Fruit fly (Drosophila melanogaster): ENCODE data around the gene CG5880.
A peak's percentile ranks its signal among the peaks of the same experiment; 100 is the strongest.

CG5880 gene

dm6 chr3R:27152129-27152968, 35.8 kb downstream of the CG5880 start (continued):
- TF ChIP-seq Dp (GFP tag; optimal IDR thresholded peaks at IDR 0.05) (no peak), PHDP (tag; optimal IDR thresholded peaks at IDR 0.05) (peak; percentile 70), pnt (GFP tag; optimal IDR thresholded peaks at IDR 0.05) (no peak), CG12236 (GFP tag; optimal IDR thresholded peaks at IDR 0.05) (no peak), Mad (GFP tag; optimal IDR thresholded peaks at IDR 0.05) (no peak), CG11456 (GFP tag; IDR thresholded peaks at IDR 0.05) (no peak), Med (GFP tag) (peak; percentile 91), Asciz (GFP tag; optimal IDR thresholded peaks at IDR 0.05) (peak; percentile 33), Dip3 (GFP tag; optimal IDR thresholded peaks at IDR 0.05) (peak; percentile 45), gcm (GFP tag; optimal IDR thresholded peaks at IDR 0.05) (peak; percentile 5), CG6683 (GFP tag; optimal IDR thresholded peaks at IDR 0.05) (no peak), ewg (GFP tag; optimal IDR thresholded peaks at IDR 0.05) (peak; percentile 31), CG15479 (GFP tag; optimal IDR thresholded peaks at IDR 0.05) (no peak), CG17612 (GFP tag; IDR thresholded peaks at IDR 0.05) (no peak), H15 (GFP tag; IDR thresholded peaks at IDR 0.05) (no peak), peb (GFP tag; IDR thresholded peaks at IDR 0.05) (no peak), CG34422 (GFP tag; IDR thresholded peaks at IDR 0.05) (no peak), slou (GFP tag; optimal IDR thresholded peaks at IDR 0.05) (no peak), Jarid2 (GFP tag; optimal IDR thresholded peaks at IDR 0.05) (no peak), CG2116 (GFP tag; optimal IDR thresholded peaks at IDR 0.05) (no peak), ham (GFP tag; IDR thresholded peaks at IDR 0.05) (no peak), corto (GFP tag; optimal IDR thresholded peaks at IDR 0.05) (no peak), CG15269 (tag; optimal IDR thresholded peaks at IDR 0.05) (peak; percentile 65), CG13424 (tag; optimal IDR thresholded peaks at IDR 0.05) (peak; percentile 62), TFAM (GFP tag; optimal IDR thresholded peaks at IDR 0.05) (no peak), bsh (GFP tag; optimal IDR thresholded peaks at IDR 0.05) (peak in 1 of 2 experiments; percentile 63), CG18619 (GFP tag; optimal IDR thresholded peaks at IDR 0.05) (peak; percentile 55), stc (GFP tag; IDR thresholded peaks at IDR 0.05) (0 out of 2 replicates have a peak, but pooled peaks have one; percentile 28), ATbp (GFP tag; optimal IDR thresholded peaks at IDR 0.05) (peak; percentile 32), CG17568 (GFP tag; optimal IDR thresholded peaks at IDR 0.05) (peak; percentile 9), Side (GFP tag; optimal IDR thresholded peaks at IDR 0.05) (no peak), maf-S (GFP tag; optimal IDR thresholded peaks at IDR 0.05) (no peak), sisA (GFP tag; IDR thresholded peaks at IDR 0.05) (0 out of 2 replicates have a peak, but pooled peaks have one; percentile 43), pfk (GFP tag; optimal IDR thresholded peaks at IDR 0.05) (no peak), Ssrp (tag; optimal IDR thresholded peaks at IDR 0.05) (peak; percentile 28), CG17912 (GFP tag; optimal IDR thresholded peaks at IDR 0.05) (no peak), dmrt11E (tag; optimal IDR thresholded peaks at IDR 0.05) (no peak), CG2202 (tag; optimal IDR thresholded peaks at IDR 0.05) (no peak), lola (GFP tag; optimal IDR thresholded peaks at IDR 0.05) (peak in 1 of 3 experiments; percentile 11), hb (GFP tag; IDR thresholded peaks at IDR 0.05; ENCODE audit: partially characterized antibody) (no peak), HLH4C (GFP tag; IDR thresholded peaks at IDR 0.05; ENCODE audit: partially characterized antibody) (no peak), chn (GFP tag; optimal IDR thresholded peaks at IDR 0.05) (no peak), Tbp (GFP tag; optimal IDR thresholded peaks at IDR 0.05) (no peak), Dip2 (GFP tag; IDR thresholded peaks at IDR 0.05) (no peak), CG31388 (GFP tag; optimal IDR thresholded peaks at IDR 0.05) (no peak), grau (tag; optimal IDR thresholded peaks at IDR 0.05) (peak; percentile 65), CG15011 (GFP tag; optimal IDR thresholded peaks at IDR 0.05) (no peak), ind (GFP tag; optimal IDR thresholded peaks at IDR 0.05) (peak; percentile 25)

Data from whole organism, embryonic.